Worm (Caenorhabditis elegans): Measurements from ENCODE around the gene sra-1.

DNA sequence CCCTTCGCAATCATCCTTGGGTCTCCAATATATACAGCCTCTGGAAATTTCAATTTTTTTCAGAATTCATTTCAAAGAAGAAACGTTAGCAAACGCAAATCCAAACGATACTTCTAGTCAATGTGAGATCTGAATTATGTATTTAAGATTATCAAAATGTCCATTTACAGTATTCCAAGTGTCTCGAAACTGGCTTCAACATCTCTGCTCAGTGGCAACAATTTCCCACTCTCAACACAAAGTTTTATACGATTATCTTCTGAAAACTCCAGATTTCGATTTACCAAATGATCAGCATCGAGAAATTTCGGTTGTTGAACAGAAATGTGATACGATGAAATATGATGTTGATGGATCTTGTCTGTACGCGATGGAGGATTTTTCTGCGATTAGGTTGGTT, 35.1 kb upstream of the sra-1 start:
- TF ChIP-seq ceh-19 (GFP tag; optimal IDR thresholded peaks at IDR 0.05) (no peak), unc-55 (GFP tag; optimal IDR thresholded peaks at IDR 0.05) (no peak), ets-4 (tag; optimal IDR thresholded peaks at IDR 0.05) (no peak)
